Worm (Caenorhabditis elegans) whole organism, dauer: Measurements from ENCODE around the gene cdkl-1.
"Not testable (repeated sequence)": the region's sequence is repeated elsewhere in the genome, so short reads cannot be mapped to it uniquely, and the experiment has no call there.

Source experiments
- unc-62 ChIP-seq: sonication (generic microtip); optimal IDR thresholded peaks from 2 replicates; lab custom pipeline; 2017; ENCODE audit warnings: missing biosample characterization, missing genetic modification reagents, missing genetic modification characterization

The cdkl-1 gene

DNA sequence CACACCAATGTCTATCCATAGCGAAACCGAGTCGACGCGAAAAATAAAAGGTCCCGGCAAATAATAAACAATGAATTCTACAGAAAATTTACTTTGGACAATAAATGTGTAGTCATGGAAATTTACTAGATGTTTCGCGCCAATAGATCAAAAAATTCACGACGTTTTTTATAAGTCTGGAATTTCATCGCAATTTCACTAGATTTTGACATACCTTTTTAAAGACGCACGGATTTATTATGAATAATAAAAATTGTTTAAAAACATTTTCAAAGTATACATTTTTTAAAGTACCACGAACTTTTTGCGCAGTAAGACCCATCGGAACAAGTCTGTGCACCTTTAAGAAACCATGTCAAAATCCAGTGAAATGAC lies 22.7 kb upstream of the cdkl-1 start:
- TF ChIP-seq unc-62 (GFP tag; lab: Kevin White, UChicago), result no peak

DNA sequence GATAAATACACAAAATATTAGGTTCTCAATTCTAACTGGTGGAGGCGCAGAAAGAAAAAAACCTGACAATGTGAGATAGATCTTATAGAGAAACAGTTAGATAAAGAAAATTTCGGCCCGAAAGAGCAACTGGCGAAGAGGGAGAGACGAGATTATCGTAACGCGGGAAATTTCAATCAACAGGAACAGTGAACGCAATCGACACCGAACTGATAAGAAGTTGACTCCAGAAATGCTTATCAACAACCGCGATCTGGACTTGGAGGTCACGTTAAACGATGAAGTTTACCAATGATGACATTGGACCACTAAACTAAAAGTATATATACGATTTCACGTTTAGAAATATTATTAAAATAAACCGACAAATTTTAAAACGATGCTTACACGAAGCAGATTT lies 22.3 kb upstream of the cdkl-1 start:
- no peak for TF ChIP-seq unc-62 (GFP tag; lab: Kevin White, UChicago)

DNA sequence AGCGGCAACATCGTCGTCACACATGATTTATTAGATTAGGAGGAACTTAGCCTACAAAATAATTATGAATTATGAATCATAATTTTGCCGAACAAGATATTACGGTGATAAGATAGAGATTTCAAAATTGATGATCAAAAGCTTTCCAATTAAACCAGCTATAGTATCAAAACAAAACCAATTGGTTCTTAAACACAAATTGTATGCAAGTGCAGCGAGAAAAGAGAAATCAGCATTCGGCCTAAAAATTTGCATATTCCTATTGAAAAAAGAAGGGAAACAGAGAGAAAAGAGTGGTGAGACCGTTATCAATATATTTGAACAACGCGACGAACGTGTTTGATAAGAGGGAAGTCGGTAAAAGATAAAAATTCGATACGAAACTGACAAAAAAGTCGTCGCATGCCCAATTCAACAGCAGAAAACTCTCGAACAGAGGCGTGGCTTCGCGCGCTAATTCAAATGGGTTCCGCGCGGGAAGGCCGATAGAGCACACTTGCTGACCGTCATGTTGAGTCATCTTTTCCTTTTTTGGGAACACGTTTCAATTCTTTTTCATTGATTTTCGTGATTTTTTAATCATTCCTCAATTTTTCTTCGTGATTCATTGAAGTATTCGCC lies 20.5 kb upstream of the cdkl-1 start, which contains the start of gene act-2:
Gene act-2 (minus strand): TSS at position 51 of the 621 bp plus-strand sequence.
- no peak for TF ChIP-seq unc-62 (GFP tag; lab: Kevin White, UChicago)

DNA sequence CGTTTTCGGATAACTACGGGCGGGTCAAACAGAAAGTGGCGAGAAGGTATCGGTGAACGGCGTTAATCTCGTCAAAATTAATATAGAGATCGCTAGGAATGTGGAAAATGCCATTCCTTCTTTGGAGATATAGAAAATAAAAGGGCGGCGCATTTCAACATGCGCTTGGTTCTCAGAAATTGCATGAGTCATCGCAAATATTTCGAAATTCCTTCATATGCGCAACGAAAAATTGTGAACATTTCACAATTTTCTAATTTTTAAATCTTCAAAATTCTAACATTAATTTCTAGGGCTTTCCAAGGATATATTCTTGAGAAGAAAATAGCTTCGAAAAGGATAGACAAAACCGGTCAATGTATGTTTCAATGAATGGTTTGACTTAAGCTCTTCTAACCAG lies 19.8 kb upstream of the cdkl-1 start:
- TF ChIP-seq unc-62 (GFP tag; lab: Kevin White, UChicago), result no peak

DNA sequence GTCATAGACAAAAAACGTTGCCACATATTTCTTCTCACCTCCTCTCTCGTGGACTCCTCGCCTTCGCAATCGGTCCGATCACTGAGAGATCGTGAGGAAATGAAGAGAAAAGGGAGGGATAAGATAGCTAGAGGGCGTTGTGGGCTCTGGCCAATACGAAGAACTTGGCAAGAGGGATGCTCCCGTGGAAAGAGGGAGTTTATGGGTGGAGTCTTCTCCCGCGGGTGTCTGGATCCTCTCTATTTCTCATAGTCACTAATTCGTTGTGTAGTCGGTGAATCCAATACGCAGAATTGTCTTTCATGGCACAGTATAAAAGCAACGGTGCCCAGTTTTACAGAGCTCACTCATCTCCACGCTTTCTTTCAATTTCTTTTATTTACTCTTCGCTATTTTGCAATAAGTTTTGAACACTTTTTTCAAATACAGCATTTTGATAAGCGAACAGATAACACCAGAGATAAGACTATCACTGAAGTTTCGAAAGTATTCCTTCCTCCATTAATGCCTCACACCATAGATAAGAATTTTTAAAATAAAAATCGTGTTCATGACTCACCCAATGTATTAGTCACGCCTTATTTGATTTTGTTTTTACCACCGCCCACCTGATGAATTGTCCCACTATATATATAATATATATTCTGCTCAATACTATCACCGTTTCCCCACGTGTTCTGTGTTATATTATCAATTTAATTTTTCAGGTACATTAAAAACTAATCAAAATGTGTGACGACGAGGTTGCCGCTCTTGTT lies 18.2 kb upstream of the cdkl-1 start, which contains the start of gene act-1:
Gene act-1 (plus strand): TSS at position 708 of the 758 bp plus-strand sequence.
- TF ChIP-seq unc-62 (GFP tag; lab: Kevin White, UChicago), result no peak

DNA sequence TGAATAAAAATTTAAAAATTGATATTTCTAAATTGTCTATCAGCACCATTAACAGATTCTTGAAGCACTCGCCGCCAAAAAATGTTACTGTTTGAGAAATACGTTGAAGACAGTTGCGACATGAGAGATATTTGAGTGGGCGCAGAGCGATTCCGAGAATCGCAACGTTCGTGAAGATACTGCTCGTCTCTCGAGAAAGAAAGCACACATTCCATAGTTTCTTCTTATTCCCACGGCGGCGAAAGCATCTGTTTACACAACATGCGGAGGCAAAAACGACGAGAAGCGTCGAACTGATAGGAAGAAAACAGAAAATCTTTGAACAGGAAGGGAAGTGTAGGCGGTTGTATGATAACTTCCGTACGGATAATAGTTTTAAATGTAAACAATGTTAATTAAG lies 16.2 kb upstream of the cdkl-1 start:
- TF ChIP-seq unc-62 (GFP tag; lab: Kevin White, UChicago), result no peak

DNA sequence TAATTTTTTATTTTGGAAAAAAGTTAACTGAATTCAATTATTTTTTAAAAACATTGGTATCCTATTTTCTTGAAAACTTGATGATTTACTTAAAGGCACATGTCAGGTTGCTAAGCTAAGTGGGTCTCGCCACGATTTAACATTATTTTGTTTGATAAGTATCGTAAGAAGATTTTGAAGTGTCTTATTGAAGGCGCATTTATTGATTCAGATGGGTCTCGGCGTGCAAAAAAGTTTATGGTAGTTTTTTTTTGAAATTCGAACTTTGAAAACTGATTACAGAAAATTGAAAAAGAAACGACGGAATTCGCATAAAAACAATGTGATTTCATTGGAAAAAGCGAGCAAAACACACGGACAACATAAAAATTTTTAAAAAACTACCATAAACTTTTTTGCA lies 15.7 kb upstream of the cdkl-1 start:
- TF ChIP-seq unc-62 (GFP tag; lab: Kevin White, UChicago), result no peak

DNA sequence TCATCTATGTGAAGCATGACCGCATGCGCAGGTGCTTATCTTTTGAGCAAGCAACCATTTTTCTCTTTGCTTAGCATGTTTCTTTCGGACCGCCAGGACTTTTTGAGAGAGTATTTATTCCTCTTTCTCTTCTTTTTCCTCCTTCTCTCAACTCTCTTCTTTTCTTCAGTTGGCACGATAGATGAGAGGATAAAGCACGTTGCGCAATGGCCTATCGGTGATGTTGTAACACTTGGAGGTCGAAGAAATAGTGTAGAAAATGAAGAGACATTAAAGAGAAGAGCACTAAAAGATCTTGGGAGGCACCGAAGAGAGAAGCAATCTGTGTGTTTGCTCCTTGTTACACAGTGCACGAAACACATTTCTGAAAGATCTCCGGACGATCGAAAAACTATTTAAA lies 15.0 kb upstream of the cdkl-1 start:
- no peak for TF ChIP-seq unc-62 (GFP tag; lab: Kevin White, UChicago)

DNA sequence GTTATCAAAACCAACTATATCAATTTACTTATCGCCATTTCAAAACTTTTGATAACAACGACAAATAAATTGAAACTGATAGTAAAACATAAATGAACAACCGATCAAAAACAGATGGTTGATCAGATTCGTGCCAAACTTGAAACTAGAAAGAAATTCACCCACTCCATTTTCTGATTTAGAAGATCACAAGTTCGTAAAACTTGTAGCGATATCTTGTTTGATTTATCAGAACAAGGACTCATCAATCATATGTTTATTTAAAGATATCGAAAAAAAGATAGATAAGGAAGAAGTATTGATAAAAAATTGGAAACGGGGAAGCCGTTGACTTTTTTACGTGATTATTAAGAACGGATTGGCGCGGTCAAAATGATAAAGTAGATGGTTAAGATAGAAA lies 11.6 kb upstream of the cdkl-1 start:
- no peak for TF ChIP-seq unc-62 (GFP tag; lab: Kevin White, UChicago)

DNA sequence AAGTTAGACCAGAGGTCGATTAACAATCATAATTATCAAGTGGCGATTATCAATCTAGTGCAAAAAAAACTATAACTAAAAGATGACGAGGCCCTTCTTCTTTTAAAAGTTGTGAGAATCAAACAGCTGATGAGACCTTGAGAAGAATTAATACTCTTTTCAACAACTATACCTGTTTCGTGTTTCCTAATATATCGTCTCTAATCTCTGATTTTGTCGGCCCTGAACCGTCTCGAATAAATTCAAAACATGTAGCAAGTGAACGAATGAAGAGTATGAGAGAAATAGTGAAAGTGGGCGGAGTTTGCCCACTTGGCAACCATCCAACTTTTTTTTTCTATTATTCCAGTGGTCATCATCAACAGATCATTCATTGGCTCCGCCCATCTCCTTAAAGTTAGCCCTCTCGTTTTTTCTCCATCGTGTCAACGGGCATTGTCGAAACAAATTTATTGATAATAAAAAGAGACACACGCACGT lies 11.1 kb upstream of the cdkl-1 start, which contains the start of gene Y42A5A.1:
Gene Y42A5A.1 (plus strand): TSS at position 430 of the 480 bp plus-strand sequence.
- TF ChIP-seq unc-62 (GFP tag; lab: Kevin White, UChicago), result no peak

DNA sequence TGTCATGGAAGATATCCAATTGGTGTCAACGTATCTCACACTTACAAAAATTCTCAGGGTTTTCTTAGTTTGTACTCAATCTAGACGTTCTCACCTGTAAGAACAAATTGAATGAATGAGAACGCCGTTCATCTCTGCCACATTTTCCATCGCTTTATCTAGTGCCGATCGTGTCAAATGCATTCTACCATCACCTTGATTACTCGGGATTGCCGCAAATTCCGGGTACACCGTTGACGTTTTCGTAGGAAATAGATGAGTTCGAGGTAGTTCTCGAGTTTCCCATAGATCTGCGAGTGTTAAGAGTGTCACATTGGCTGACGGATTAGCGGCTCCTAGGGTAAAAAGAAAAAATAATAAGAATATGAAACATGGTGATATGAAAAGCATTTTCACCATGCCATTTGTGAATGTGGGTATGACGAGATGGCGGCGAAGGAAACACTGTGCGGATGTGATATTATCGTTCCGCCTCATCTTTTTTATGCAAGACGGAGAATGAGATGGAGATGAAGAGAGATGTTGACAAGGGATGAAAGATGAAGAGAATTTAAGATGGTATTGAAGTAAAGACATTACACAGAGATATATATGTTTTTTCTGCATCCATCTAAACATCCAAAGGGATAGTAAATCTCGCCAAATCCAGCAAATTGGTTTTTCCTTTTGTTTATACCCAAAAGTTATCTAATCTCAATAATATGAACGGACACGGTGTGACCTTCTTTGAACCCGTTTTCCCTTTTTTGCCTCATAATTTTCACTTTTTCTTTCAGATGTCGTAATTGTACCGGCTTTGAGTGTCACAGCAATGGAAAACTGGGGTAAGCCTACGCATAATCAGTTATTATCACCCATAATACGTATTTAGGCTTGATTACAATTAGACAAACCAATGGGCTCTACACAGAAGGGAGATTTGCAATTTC lies 5.3 kb upstream of the cdkl-1 start, which contains the start of gene lact-8:
Gene lact-8 (minus strand): TSS at position 445 of the 929 bp plus-strand sequence.
- TF ChIP-seq unc-62 (GFP tag; lab: Kevin White, UChicago), result no peak

DNA sequence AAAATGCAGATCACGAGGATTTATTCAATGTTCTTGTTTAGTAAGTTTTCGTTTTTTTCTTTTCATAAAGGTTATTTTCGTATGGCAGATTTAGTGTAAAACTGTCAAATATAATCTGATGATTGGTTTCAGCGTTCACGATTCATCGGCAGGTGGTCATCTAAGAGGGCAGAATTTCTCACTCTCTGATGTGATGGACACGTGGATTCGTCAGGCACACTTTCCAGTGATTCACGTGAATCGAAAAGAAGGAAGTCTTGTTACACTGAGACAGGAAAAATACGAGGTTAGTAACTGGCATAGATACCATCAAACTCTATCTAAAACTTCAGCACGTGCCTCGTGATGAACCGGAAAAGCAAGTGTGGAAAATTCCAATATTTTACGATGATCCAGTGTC lies 4.0 kb upstream of the cdkl-1 start:
- no peak for TF ChIP-seq unc-62 (GFP tag; lab: Kevin White, UChicago)

DNA sequence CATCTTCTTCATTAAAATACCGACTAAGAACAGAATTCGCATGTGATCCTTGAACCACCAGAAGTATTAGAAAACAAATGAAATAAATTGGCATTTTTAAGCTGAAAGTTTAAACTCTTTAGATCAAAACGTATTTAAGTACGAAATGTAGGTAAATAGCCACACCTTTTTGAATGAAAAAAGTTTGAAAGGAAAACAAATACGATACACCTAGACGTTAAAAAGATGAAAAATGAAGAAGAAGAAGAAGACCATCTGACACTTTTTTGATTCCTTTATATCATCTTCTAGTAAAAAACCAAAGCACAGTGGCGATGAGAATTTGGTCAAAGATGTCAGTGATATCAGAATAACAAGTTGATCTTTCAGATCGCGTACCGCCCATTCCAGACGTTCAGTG lies 2.8 kb upstream of the cdkl-1 start, which contains the start of gene Y42A5A.3:
Gene Y42A5A.3 (minus strand): TSS at position 101 of the 400 bp plus-strand sequence.
- no peak for TF ChIP-seq unc-62 (GFP tag; lab: Kevin White, UChicago)

DNA sequence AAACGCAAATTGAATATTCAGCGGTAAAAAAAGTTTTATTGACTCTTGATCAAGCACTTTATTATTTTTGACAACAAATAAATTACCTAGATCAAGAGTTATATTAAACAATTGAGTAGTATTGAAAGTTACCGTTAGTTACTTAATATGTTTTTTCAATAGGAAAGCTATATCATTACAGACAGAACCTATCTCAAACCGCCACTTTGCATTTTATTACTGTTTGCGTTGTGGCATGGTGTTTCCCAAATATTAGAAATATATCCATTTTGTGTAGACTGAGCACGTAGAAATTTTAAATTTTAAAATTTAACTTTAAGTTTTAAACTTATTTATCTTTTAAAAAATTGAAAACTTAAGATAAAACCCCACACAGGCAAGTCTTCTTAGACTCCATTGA lies 5.7 kb downstream of the cdkl-1 start:
- no peak for TF ChIP-seq unc-62 (GFP tag; lab: Kevin White, UChicago)

DNA sequence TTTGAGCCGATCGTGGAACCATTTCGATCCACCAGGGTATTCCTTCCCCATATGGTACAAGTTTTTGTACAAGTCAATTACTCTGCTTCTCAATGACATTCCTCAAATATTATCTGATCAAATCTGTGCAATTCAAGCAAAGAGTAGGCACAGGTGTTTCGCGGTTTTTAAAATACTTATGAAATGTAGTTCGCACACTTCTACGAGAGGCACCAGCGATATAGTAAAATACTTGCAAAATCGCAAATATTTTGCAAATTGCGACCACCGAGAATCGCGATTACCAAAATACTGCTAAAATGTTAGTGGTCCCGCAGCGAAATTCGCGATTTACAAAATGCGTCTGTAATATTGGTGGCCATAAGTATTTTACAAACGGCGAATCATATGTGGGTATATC lies 10.9 kb downstream of the cdkl-1 start, which contains the start of gene Y42A5A.5:
Gene Y42A5A.5 (minus strand): TSS at position 101 of the 400 bp plus-strand sequence.
- not testable (repeated sequence) for TF ChIP-seq unc-62 (GFP tag; lab: Kevin White, UChicago)
